Worm (Caenorhabditis elegans) whole organism, mixed stage, embryonic: Measurements from ENCODE around the gene set-30.

Experiments used
- blmp-1 ChIP-seq: fragments of 150-350 bp; optimal IDR thresholded peaks from 2 replicates; lab custom pipeline; 2014; ENCODE audit warnings: missing biosample characterization, missing genetic modification characterization
- ces-1 ChIP-seq: fragments of 150-350 bp; optimal IDR thresholded peaks from 2 replicates; lab custom pipeline; 2014; ENCODE audit warnings: missing biosample characterization, missing genetic modification reagents, missing genetic modification characterization
- elt-3 ChIP-seq: fragments of 150-350 bp; optimal IDR thresholded peaks from 2 replicates; lab custom pipeline; 2014; ENCODE audit warnings: missing biosample characterization, missing genetic modification characterization
- lin-13 ChIP-seq: fragments of 150-350 bp; optimal IDR thresholded peaks from 2 replicates; lab custom pipeline; 2014; ENCODE audit warnings: missing biosample characterization, missing genetic modification characterization
- mab-5 ChIP-seq: fragments of 150-350 bp; optimal IDR thresholded peaks from 2 replicates; lab custom pipeline; 2014; ENCODE audit warnings: missing biosample characterization, missing genetic modification characterization
- mep-1 ChIP-seq: fragments of 150-350 bp; optimal IDR thresholded peaks from 2 replicates; lab custom pipeline; 2017; ENCODE audit warnings: missing biosample characterization, missing genetic modification reagents, missing genetic modification characterization, inconsistent platforms
- mls-2 ChIP-seq: sonication (generic microtip); optimal IDR thresholded peaks from 2 replicates; lab custom pipeline; 2016; ENCODE audit warnings: mild to moderate bottlenecking, missing genetic modification characterization, moderate library complexity, missing compliant biosample characterization
- nhr-12 ChIP-seq: fragments of 150-350 bp; optimal IDR thresholded peaks from 2 replicates; lab custom pipeline; 2014; ENCODE audit warnings: missing biosample characterization, missing genetic modification characterization
- nhr-237 ChIP-seq: fragments of 150-350 bp; optimal IDR thresholded peaks from 2 replicates; lab custom pipeline; 2014; ENCODE audit warnings: missing biosample characterization, missing genetic modification characterization
- nhr-28 ChIP-seq: fragments of 150-350 bp; optimal IDR thresholded peaks from 2 replicates; lab custom pipeline; 2014; ENCODE audit warnings: missing biosample characterization, missing genetic modification characterization
- pha-4 ChIP-seq: fragments of 150-350 bp; optimal IDR thresholded peaks from 2 replicates; lab custom pipeline; 2018; ENCODE audit warnings: missing biosample characterization, missing genetic modification reagents, missing genetic modification characterization
- snpc-4 ChIP-seq: fragments of 150-350 bp; optimal IDR thresholded peaks from 2 replicates; lab custom pipeline; 2014; ENCODE audit warnings: missing biosample characterization, missing genetic modification characterization
- unc-120 ChIP-seq: sonication (generic microtip); optimal IDR thresholded peaks from 2 replicates; lab custom pipeline; 2017; ENCODE audit warnings: missing genetic modification characterization, missing compliant biosample characterization; ENCODE audit not compliant: poor library complexity, severe bottlenecking
- unc-62 ChIP-seq: fragments of 150-350 bp; optimal IDR thresholded peaks from 2 replicates; lab custom pipeline; 2014; ENCODE audit warnings: missing biosample characterization, missing genetic modification reagents, missing genetic modification characterization

ce11 chrX:5031742-5032141, 32.7 kb downstream of the set-30 start:
- no peak for TF ChIP-seq elt-3 (tag; lab: Kevin White, UChicago)
- no peak for TF ChIP-seq unc-62 (GFP tag; lab: Kevin White, UChicago)
- no peak for TF ChIP-seq blmp-1 (tag; lab: Kevin White, UChicago)
- TF ChIP-seq nhr-12 (tag; lab: Kevin White, UChicago) = no peak
- no peak for TF ChIP-seq nhr-237
- no peak for TF ChIP-seq unc-120 (tag; lab: Kevin White, UChicago)
- TF ChIP-seq mep-1 = no peak
- no peak for TF ChIP-seq lin-13 (tag; lab: Kevin White, UChicago)
- no peak for TF ChIP-seq pha-4
- no peak for TF ChIP-seq nhr-28
- TF ChIP-seq mab-5 (tag; lab: Kevin White, UChicago) = no peak
- peak; percentile 99 for TF ChIP-seq ces-1 (GFP tag; lab: Kevin White, UChicago)
- TF ChIP-seq mls-2 (tag; lab: Kevin White, UChicago) = no peak
- no peak for TF ChIP-seq snpc-4 (tag; lab: Kevin White, UChicago)
